Worm (Caenorhabditis elegans) whole organism, early embryonic: ENCODE results near the gene cul-2.

ENCODE experiments used
- B0310.2 ChIP-seq: sonication (generic microtip); optimal IDR thresholded peaks from 2 replicates; lab custom pipeline; 2016; ENCODE audit warnings: mild to moderate bottlenecking, missing genetic modification characterization, missing compliant biosample characterization
- F13C5.2 ChIP-seq: sonication (generic microtip); optimal IDR thresholded peaks from 2 replicates; lab custom pipeline; 2017; ENCODE audit warnings: mild to moderate bottlenecking, missing genetic modification characterization, inconsistent platforms, missing compliant biosample characterization
- aly-1 ChIP-seq: sonication (generic microtip); optimal IDR thresholded peaks from 2 replicates; lab custom pipeline; 2016; ENCODE audit warnings: missing genetic modification characterization, missing compliant biosample characterization
- ama-1 ChIP-seq: fragments of 150-350 bp; optimal IDR thresholded peaks from 2 replicates; lab custom pipeline; 2014
- ceh-13 ChIP-seq: fragments of 200-800 bp; sonication (Bioruptor generic); optimal IDR thresholded peaks from 2 replicates; lab custom pipeline; 2018; ENCODE audit warnings: mild to moderate bottlenecking, missing genetic modification characterization, missing compliant biosample characterization
- ceh-36 ChIP-seq: sonication (generic microtip); optimal IDR thresholded peaks from 2 replicates; lab custom pipeline; 2016; ENCODE audit warnings: missing genetic modification characterization, inconsistent platforms, missing compliant biosample characterization
- ets-7 ChIP-seq: sonication (generic microtip); optimal IDR thresholded peaks from 2 replicates; lab custom pipeline; 2016; ENCODE audit warnings: missing genotype, missing genetic modification characterization, missing compliant biosample characterization
- flt-1 ChIP-seq: fragments of 200-800 bp; sonication (Bioruptor generic); IDR thresholded peaks from 2 replicates; pipeline ENCODE4 v1.3.6; 2022; ENCODE audit warnings: missing genetic modification characterization, missing compliant biosample characterization
- hmbx-1 ChIP-seq: sonication (generic microtip); optimal IDR thresholded peaks from 2 replicates; lab custom pipeline; 2016; ENCODE audit warnings: mild to moderate bottlenecking, missing genetic modification characterization, missing compliant biosample characterization
- hmg-4 ChIP-seq: fragments of 200-800 bp; sonication (Bioruptor generic); optimal IDR thresholded peaks from 2 replicates; lab custom pipeline; 2018; ENCODE audit warnings: mild to moderate bottlenecking, missing genetic modification characterization, missing compliant biosample characterization
- hnd-1 ChIP-seq: sonication (generic microtip); optimal IDR thresholded peaks from 2 replicates; lab custom pipeline; 2016; ENCODE audit warnings: missing genetic modification characterization, missing compliant biosample characterization
- pes-1 ChIP-seq: fragments of 200-800 bp; sonication (Bioruptor generic); IDR thresholded peaks from 2 replicates; pipeline ENCODE4 v1.3.6; 2022; ENCODE audit warnings: missing genetic modification reagents, missing genetic modification characterization, missing compliant biosample characterization
- scrt-1 ChIP-seq: fragments of 200-800 bp; sonication (Bioruptor generic); IDR thresholded peaks from 2 replicates; pipeline ENCODE4 v1.3.6; 2022; ENCODE audit warnings: missing genetic modification characterization, missing compliant biosample characterization
- sea-1 ChIP-seq: fragments of 200-800 bp; sonication (Bioruptor generic); conservative IDR thresholded peaks from 2 replicates; pipeline ENCODE4 v1.3.6; 2022; ENCODE audit warnings: missing genetic modification characterization, missing compliant biosample characterization
- tbx-11 ChIP-seq: fragments of 200-800 bp; sonication (Bioruptor generic); IDR thresholded peaks from 2 replicates; pipeline ENCODE4 v1.3.6; 2022; ENCODE audit warnings: missing genetic modification characterization, missing compliant biosample characterization
- tbx-37 ChIP-seq: fragments of 200-800 bp; sonication (Bioruptor generic); conservative IDR thresholded peaks from 2 replicates; pipeline ENCODE4 v1.3.6; 2022; ENCODE audit warnings: missing genetic modification reagents, missing genetic modification characterization, missing compliant biosample characterization
- tra-4 ChIP-seq: sonication (generic microtip); optimal IDR thresholded peaks from 2 replicates; lab custom pipeline; 2017; ENCODE audit warnings: missing genetic modification characterization, missing compliant biosample characterization

The cul-2 gene

DNA sequence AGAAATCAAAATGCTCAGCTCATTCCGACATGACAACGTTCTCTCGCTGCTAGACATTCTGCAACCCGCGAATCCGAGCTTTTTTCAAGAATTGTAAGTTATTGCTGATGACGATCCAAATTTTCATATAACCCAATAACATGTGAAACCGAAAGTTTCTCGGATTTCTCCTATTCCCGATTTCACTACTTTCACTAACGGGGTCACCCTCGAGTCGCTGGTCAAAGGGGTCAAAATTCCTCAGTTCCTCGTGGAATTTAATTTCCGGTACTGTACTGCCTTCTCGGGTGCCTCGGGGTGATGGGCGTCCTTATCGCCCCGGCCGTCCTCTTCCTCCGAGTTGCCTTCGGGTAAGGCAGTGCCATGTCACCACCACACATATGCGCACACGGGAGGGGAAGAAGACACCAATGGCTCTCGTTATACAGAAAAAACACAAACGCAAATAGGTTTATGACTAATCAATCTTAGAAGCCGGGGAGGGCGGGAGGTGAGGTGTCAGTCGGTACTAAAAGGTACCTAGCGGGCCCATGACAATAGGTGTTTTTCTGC, 33.2 kb downstream of the cul-2 start:
- peak; percentile 81 for TF ChIP-seq hmg-4 (GFP tag; lab: Kevin White, UChicago)
- peak; percentile 63 for TF ChIP-seq aly-1
- TF ChIP-seq pes-1 (GFP tag; lab: Robert Waterston, UW) = peak; percentile 10; the same call in 1 of the 2 replicates
- no peak for TF ChIP-seq scrt-1 (GFP tag; lab: Robert Waterston, UW)

DNA sequence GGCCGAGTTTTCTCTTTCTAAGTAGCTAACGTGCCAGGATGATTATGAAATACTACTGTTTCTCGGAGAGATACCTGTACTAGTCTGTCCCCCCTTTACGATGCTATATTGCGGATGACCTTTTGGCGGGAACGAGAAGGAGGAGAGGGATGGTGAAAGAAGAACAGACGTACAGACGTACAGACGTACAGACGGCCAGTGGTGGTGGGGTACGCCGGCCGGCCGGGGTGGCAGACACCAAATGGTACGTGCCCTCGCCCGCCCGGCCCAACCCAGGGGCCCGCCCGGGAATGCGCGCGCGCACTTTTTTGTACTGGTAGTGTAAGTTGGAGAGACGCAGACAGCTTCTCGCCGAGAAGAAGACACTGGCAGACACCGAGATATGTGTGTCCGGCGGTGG, 34.0 kb downstream of the cul-2 start:
- TF ChIP-seq B0310.2 (tag; lab: Kevin White, UChicago) = peak; percentile 48
- TF ChIP-seq tbx-37 (GFP tag; lab: Robert Waterston, UW) = no peak
- peak; percentile 29 for TF ChIP-seq ceh-36 (tag; lab: Kevin White, UChicago)
- TF ChIP-seq ceh-13 (GFP tag; lab: Kevin White, UChicago) = no peak
- no peak for TF ChIP-seq scrt-1 (GFP tag; lab: Robert Waterston, UW)
- no peak for TF ChIP-seq hmbx-1 (tag; lab: Kevin White, UChicago)
- TF ChIP-seq F13C5.2 (tag; lab: Kevin White, UChicago) = peak; percentile 25
- no peak for TF ChIP-seq hnd-1 (tag; lab: Kevin White, UChicago)
- peak; percentile 66; the same call in 1 of the 2 replicates for TF ChIP-seq sea-1 (GFP tag; lab: Robert Waterston, UW)
- TF ChIP-seq flt-1 (GFP tag; lab: Robert Waterston, UW) = peak; percentile 35
- TF ChIP-seq ama-1 = no peak
- peak; percentile 46 for TF ChIP-seq aly-1
- TF ChIP-seq pes-1 (GFP tag; lab: Robert Waterston, UW) = 0 out of 2 replicates have a peak, but pooled peaks have one; percentile 26
- TF ChIP-seq hmg-4 (GFP tag; lab: Kevin White, UChicago) = peak; percentile 88
- TF ChIP-seq ets-7 = no peak
- peak; percentile 37; the same call in 1 of the 2 replicates for TF ChIP-seq tbx-11 (GFP tag; lab: Robert Waterston, UW)
- peak; percentile 11 for TF ChIP-seq tra-4 (tag; lab: Kevin White, UChicago)

DNA sequence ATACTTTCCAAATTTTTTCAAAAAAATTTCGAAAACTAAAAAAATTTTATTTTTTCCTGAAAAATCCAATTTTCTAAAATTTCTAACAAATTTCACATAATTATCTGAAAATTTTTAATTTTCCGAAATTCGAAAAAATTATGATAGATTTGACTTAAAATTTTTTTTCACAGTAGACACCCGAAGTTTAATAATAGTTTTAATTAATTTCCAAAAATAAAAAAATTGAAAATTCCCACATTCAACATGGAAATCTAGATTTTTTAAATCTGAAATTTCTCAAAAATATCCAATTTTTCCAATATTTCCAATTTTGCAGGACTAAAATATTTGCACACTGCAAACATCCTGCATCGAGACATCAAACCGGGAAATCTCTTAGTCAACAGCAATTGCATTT, 34.9 kb downstream of the cul-2 start:
- no peak for TF ChIP-seq F13C5.2 (tag; lab: Kevin White, UChicago)
- TF ChIP-seq tbx-37 (GFP tag; lab: Robert Waterston, UW) = no peak
- TF ChIP-seq B0310.2 (tag; lab: Kevin White, UChicago) = no peak

DNA sequence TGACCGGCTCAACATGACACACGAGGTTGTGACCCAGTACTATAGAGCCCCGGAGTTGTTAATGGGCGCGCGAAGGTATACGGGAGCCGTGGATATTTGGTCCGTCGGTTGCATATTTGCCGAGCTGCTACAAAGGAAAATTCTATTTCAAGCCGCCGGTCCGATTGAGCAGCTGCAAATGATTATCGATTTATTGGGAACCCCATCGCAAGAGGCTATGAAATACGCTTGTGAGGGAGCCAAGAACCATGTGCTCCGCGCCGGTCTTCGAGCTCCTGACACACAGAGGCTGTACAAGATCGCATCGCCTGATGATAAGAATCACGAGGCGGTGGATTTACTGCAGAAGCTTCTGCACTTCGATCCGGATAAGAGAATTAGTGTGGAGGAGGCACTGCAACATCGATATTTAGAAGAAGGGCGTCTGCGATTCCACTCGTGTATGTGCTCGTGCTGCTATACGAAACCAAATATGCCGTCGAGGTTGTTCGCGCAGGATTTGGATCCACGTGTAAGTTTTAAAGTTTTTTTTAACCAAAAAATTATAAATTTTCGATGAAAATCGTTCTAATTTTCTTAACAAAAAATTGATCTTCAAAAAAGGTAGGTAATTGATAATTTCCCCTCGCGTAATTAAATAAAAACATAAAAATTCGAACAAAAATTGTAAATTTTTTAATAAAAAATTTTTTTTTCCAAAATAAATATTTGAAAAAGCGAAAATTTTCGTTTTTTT, 35.5 kb downstream of the cul-2 start:
- TF ChIP-seq ceh-36 (tag; lab: Kevin White, UChicago) = no peak
- peak; percentile 31 for TF ChIP-seq ama-1

DNA sequence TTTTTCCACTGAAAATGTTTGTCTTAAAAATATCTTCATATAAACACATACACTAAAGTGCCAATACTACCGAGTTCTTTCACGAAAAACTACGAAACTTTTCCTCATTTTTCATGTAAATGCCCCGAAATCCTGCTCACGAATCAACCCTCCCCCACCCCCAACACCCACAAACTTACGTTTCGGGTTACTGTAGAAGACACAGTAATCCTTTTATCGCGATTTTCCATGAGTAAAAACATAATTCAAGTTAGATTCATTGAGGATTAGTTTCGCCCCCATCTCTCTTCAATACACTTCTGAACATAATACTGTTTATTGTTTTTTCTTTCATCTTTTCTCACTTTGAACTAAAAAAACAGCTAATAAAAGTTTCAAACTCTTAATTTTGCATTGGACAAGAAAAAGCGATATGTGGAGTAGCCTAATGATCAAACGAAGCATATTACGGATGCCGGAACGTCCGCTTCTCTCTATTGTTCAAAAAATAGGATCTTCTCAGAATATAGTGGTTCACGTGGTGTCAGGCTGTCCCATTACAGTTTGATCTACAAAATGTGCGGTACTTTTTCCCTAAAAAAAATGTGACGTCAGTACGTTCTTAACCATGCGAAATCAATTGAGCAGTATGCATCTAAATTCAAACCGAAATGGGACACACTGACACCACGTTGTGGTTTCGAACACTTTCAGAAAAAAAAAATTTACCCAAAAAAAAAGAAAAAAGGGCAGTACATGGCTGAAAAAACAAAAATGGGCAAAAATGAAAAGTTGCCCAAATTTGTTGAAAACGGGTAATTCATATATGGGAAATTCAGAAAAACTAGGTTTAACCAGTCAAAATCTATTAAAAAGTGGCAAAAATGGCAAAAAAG, 37.2 kb downstream of the cul-2 start:
- TF ChIP-seq sea-1 (GFP tag; lab: Robert Waterston, UW) (no peak), ama-1 (peak; percentile 9), pes-1 (GFP tag; lab: Robert Waterston, UW) (no peak), ets-7 (no peak)

DNA sequence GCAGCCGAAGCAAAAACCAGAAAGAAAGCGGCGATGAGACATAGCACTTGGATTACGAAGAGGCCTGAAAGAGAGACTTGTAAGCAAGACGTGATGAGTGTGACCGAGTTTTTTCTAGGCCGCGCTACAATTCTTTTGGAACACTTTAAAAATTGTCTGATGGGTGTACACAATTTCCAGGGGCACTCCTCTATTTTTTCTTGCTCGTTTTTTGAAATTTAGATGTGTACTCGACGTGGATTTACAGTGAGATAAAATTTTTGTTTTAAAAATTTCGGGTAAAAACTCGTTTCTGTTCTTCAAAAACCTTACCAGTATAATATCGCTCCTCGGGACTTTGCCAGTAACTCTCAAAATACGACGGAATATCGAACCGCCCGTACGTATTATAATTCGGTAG, 42.7 kb downstream of the cul-2 start:
- no peak for TF ChIP-seq ceh-13 (GFP tag; lab: Kevin White, UChicago)
- TF ChIP-seq tra-4 (tag; lab: Kevin White, UChicago) = no peak
- TF ChIP-seq ceh-36 (tag; lab: Kevin White, UChicago) = no peak
- TF ChIP-seq aly-1 = no peak
- no peak for TF ChIP-seq sea-1 (GFP tag; lab: Robert Waterston, UW)
- TF ChIP-seq hnd-1 (tag; lab: Kevin White, UChicago) = no peak
- no peak for TF ChIP-seq flt-1 (GFP tag; lab: Robert Waterston, UW)
- TF ChIP-seq hmg-4 (GFP tag; lab: Kevin White, UChicago) = no peak
- no peak for TF ChIP-seq ama-1
- no peak for TF ChIP-seq tbx-11 (GFP tag; lab: Robert Waterston, UW)
- TF ChIP-seq scrt-1 (GFP tag; lab: Robert Waterston, UW) = no peak
- no peak for TF ChIP-seq F13C5.2 (tag; lab: Kevin White, UChicago)
- no peak for TF ChIP-seq hmbx-1 (tag; lab: Kevin White, UChicago)
- no peak for TF ChIP-seq tbx-37 (GFP tag; lab: Robert Waterston, UW)

DNA sequence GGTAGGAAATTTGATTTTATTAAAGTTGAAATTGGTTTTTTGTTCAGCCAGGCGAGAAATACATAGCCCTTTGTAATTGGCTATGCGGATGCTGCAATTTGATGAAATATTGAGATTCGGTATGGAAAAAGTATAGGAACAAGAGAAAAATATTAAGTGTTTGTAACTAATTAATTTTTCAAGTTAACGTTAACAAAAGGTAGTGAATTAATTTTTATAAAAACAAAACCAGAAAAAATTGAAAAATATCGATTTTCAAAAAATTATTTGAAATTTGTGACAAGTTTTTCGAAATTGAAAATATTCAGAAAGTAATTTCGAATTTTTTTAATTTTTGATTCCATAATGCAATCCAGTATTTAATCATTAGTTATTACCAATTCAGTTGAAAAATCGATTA, 44.5 kb downstream of the cul-2 start, which contains the start of gene W06F12.2:
W06F12.2 (minus strand) TSS at position 101 of the 400 bp plus-strand sequence.
- TF ChIP-seq tra-4 (tag; lab: Kevin White, UChicago) = no peak
- no peak for TF ChIP-seq sea-1 (GFP tag; lab: Robert Waterston, UW)
- no peak for TF ChIP-seq flt-1 (GFP tag; lab: Robert Waterston, UW)
- TF ChIP-seq hnd-1 (tag; lab: Kevin White, UChicago) = no peak
- TF ChIP-seq tbx-37 (GFP tag; lab: Robert Waterston, UW) = no peak
- no peak for TF ChIP-seq ama-1
- TF ChIP-seq ceh-13 (GFP tag; lab: Kevin White, UChicago) = no peak
- no peak for TF ChIP-seq pes-1 (GFP tag; lab: Robert Waterston, UW)
- TF ChIP-seq F13C5.2 (tag; lab: Kevin White, UChicago) = no peak
- TF ChIP-seq tbx-11 (GFP tag; lab: Robert Waterston, UW) = no peak
- no peak for TF ChIP-seq hmbx-1 (tag; lab: Kevin White, UChicago)
